Worm (Caenorhabditis elegans): ENCODE data around the gene klp-18.

Gene klp-18

ce11 chrIV:7039476-7040261 lies at the start of gene klp-18, which contains the start of gene cogc-2 (continued):
- TF ChIP-seq pqm-1 (tag; optimal IDR thresholded peaks at IDR 0.05) (no peak), madf-9 (GFP tag; conservative IDR thresholded peaks at IDR 0.05) (no peak), nhr-102 (tag; optimal IDR thresholded peaks at IDR 0.05) (peak; percentile 57), mxl-2 (GFP tag; conservative IDR thresholded peaks at IDR 0.05) (no peak), Y105C5A.15 (GFP tag; IDR thresholded peaks at IDR 0.05) (no peak), D1046.2 (GFP tag; IDR thresholded peaks at IDR 0.05) (no peak), saeg-2 (GFP tag; IDR thresholded peaks at IDR 0.05) (no peak), hlh-30 (tag; optimal IDR thresholded peaks at IDR 0.05; ENCODE audit: insufficient read depth) (peak; percentile 91), nhr-11 (tag; optimal IDR thresholded peaks at IDR 0.05) (peak; percentile 20), F26F4.8 (GFP tag; conservative IDR thresholded peaks at IDR 0.05) (no peak), rbr-2 (tag; optimal IDR thresholded peaks at IDR 0.05) (peak; percentile 57), ztf-7 (tag; optimal IDR thresholded peaks at IDR 0.05) (no peak), gei-8 (GFP tag; optimal IDR thresholded peaks at IDR 0.05) (no peak), daf-19 (GFP tag; conservative IDR thresholded peaks at IDR 0.05) (no peak), dmd-9 (GFP tag; IDR thresholded peaks at IDR 0.05) (no peak), ceh-62 (tag; optimal IDR thresholded peaks at IDR 0.05) (no peak), unc-130 (GFP tag; optimal IDR thresholded peaks at IDR 0.05) (peak; percentile 91), dmd-8 (GFP tag; IDR thresholded peaks at IDR 0.05) (no peak), F10B5.3 (tag; optimal IDR thresholded peaks at IDR 0.05) (no peak), Y5F2A.4 (GFP tag; optimal IDR thresholded peaks at IDR 0.05) (no peak), nhr-76 (tag; optimal IDR thresholded peaks at IDR 0.05) (no peak), zfp-3 (GFP tag; conservative IDR thresholded peaks at IDR 0.05) (0 out of 2 replicates have a peak, but pooled peaks have one; percentile 17), nhr-42 (GFP tag; IDR thresholded peaks at IDR 0.05) (no peak), dpl-1 (GFP tag; optimal IDR thresholded peaks at IDR 0.05) (peak; percentile 95), tra-1 (GFP tag; IDR thresholded peaks at IDR 0.05) (no peak), nhr-28 (tag; optimal IDR thresholded peaks at IDR 0.05) (peak; percentile 60), ctbp-1 (GFP tag; IDR thresholded peaks at IDR 0.05) (no peak), arid-1 (GFP tag; conservative IDR thresholded peaks at IDR 0.05) (0 out of 2 replicates have a peak, but pooled peaks have one; percentile 8), nhr-10 (tag; optimal IDR thresholded peaks at IDR 0.05) (no peak), set-16 (GFP tag; IDR thresholded peaks at IDR 0.05) (no peak), hif-1 (tag; optimal IDR thresholded peaks at IDR 0.05) (peak in 1 of 2 experiments; percentile 53), ZK337.2 (GFP tag; IDR thresholded peaks at IDR 0.05) (no peak), madf-5 (GFP tag; IDR thresholded peaks at IDR 0.05) (no peak), vab-7 (GFP tag; IDR thresholded peaks at IDR 0.05) (no peak), Y75B8A.6 (GFP tag; IDR thresholded peaks at IDR 0.05) (no peak), mep-1 (tag; optimal IDR thresholded peaks at IDR 0.05) (peak; percentile 83), lin-29 (GFP tag; IDR thresholded peaks at IDR 0.05) (no peak), nhr-111 (GFP tag; optimal IDR thresholded peaks at IDR 0.05) (no peak), T20F7.1 (GFP tag; optimal IDR thresholded peaks at IDR 0.05) (peak; percentile 72), lin-13 (GFP tag; optimal IDR thresholded peaks at IDR 0.05) (peak; percentile 75), cey-2 (tag; optimal IDR thresholded peaks at IDR 0.05; ENCODE audit: borderline replicate concordance, insufficient read depth) (no peak), nhr-6 (tag; optimal IDR thresholded peaks at IDR 0.05) (peak; percentile 86), daf-16 (GFP tag; optimal IDR thresholded peaks at IDR 0.05) (no peak), daf-16 (tag; optimal IDR thresholded peaks at IDR 0.05) (peak; percentile 58), ZK546.5 (tag; optimal IDR thresholded peaks at IDR 0.05) (no peak), php-3 (GFP tag; IDR thresholded peaks at IDR 0.05) (no peak), jun-1 (tag; optimal IDR thresholded peaks at IDR 0.05) (no peak), nhr-25 (tag; optimal IDR thresholded peaks at IDR 0.05; ENCODE audit: borderline replicate concordance, insufficient read depth) (peak; percentile 64), duxl-1 (tag; optimal IDR thresholded peaks at IDR 0.05; ENCODE audit: poor library complexity) (peak; percentile 66)

All from whole organism, L4 larva.